Fruit fly (Drosophila melanogaster): ENCODE measurements around the gene Gs2.

DNA sequence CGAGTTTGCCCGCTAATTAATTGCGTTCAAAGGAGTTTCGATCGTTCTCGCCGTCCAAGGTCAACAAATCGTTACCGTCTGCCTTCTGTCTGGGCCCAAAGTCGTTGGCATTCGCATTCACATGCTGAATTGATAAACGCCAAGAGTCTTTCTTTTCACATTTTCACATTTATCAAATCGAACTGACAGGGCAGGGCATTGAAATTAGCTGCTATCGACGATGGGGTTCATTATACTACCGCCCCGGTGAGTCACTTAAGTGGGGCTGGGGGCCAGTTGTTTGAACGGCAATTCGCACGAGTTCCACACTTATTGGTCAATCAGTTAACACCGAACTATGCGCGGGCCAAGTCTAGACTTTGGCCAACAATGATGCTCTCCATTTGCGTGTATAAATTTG is 8.3 kb downstream of the Gs2 start:
- TF ChIP-seq h (optimal IDR thresholded peaks at IDR 0.05) = no peak
- TF ChIP-seq psq (optimal IDR thresholded peaks at IDR 0.05) = no peak

All from Kc167 (cell line).